Fruit fly (Drosophila melanogaster) whole organism, adult: ENCODE data around the gene Ocho.

ENCODE experiments used
- CG11617 ChIP-seq: fragments of 200-800 bp; sonication (Bioruptor generic); optimal IDR thresholded peaks from 2 replicates; lab custom pipeline; 2017; ENCODE audit warnings: mild to moderate bottlenecking, missing biosample characterization, missing genetic modification reagents, missing genetic modification characterization
- CG12768 ChIP-seq: fragments of 200-800 bp; sonication (Bioruptor generic); optimal IDR thresholded peaks from 2 replicates; lab custom pipeline; 2017; ENCODE audit warnings: missing biosample characterization, missing genetic modification characterization, mild to moderate bottlenecking, moderate library complexity, missing genetic modification reagents
- CG14711 ChIP-seq: fragments of 200-800 bp; sonication (Bioruptor generic); optimal IDR thresholded peaks from 2 replicates; lab custom pipeline; 2018; ENCODE audit warnings: missing biosample characterization, mild to moderate bottlenecking, missing genetic modification characterization, moderate library complexity
- CG1620 ChIP-seq: fragments of 200-800 bp; sonication (Bioruptor generic); optimal IDR thresholded peaks from 2 replicates; lab custom pipeline; 2016; ENCODE audit warnings: missing biosample characterization, missing genetic modification characterization
- CG33017 ChIP-seq: fragments of 200-800 bp; sonication (Bioruptor generic); optimal IDR thresholded peaks from 2 replicates; lab custom pipeline; 2018; ENCODE audit warnings: missing biosample characterization, mild to moderate bottlenecking, missing genetic modification characterization, moderate library complexity
- CG5204 ChIP-seq: fragments of 200-800 bp; sonication (Bioruptor generic); optimal IDR thresholded peaks from 2 replicates; lab custom pipeline; 2016; ENCODE audit warnings: missing biosample characterization, missing genetic modification characterization
- CG7045 ChIP-seq: fragments of 200-800 bp; sonication (Bioruptor generic); optimal IDR thresholded peaks from 2 replicates; lab custom pipeline; 2017; ENCODE audit warnings: missing biosample characterization, mild to moderate bottlenecking, missing genetic modification characterization
- CG7101 ChIP-seq: fragments of 200-800 bp; sonication (Bioruptor generic); optimal IDR thresholded peaks from 2 replicates; lab custom pipeline; 2018; ENCODE audit warnings: missing biosample characterization, mild to moderate bottlenecking, missing genetic modification characterization, moderate library complexity
- Clk ChIP-seq: fragments of 200-800 bp; sonication (Bioruptor generic); optimal IDR thresholded peaks from 2 replicates; lab custom pipeline; 2017; ENCODE audit warnings: missing biosample characterization, missing genetic modification characterization
- Crg-1 ChIP-seq: fragments of 200-800 bp; sonication (Bioruptor generic); optimal IDR thresholded peaks from 2 replicates; lab custom pipeline; 2016; ENCODE audit warnings: missing biosample characterization, missing genetic modification characterization
- Hr96 ChIP-seq: fragments of 200-800 bp; sonication (Bioruptor generic); optimal IDR thresholded peaks from 2 replicates; lab custom pipeline; 2016; ENCODE audit warnings: missing biosample characterization, missing genetic modification characterization
- Mnt ChIP-seq: fragments of 200-800 bp; sonication (Bioruptor generic); optimal IDR thresholded peaks from 2 replicates; lab custom pipeline; 2016; ENCODE audit warnings: missing biosample characterization, mild to moderate bottlenecking, missing genetic modification characterization
- bab1 ChIP-seq: fragments of 200-800 bp; sonication (Bioruptor generic); optimal IDR thresholded peaks from 3 replicates; lab custom pipeline; 2019; ENCODE audit warnings: missing biosample characterization, mild to moderate bottlenecking, missing genetic modification characterization, moderate library complexity
- cic ChIP-seq: fragments of 200-800 bp; sonication (Bioruptor generic); optimal IDR thresholded peaks from 2 replicates; lab custom pipeline; 2017; ENCODE audit warnings: missing biosample characterization, mild to moderate bottlenecking, missing genetic modification characterization, moderate library complexity
- cnc ChIP-seq, 2 experiments: fragments of >200 bp; optimal IDR thresholded peaks; 2 replicates each; lab custom pipeline; 2017
- kay ChIP-seq: fragments of 200-800 bp; sonication (Bioruptor generic); peaks from one replicate; lab custom pipeline; 2016; ENCODE audit warnings: missing biosample characterization, missing genetic modification characterization, borderline replicate concordance
- ovo ChIP-seq: fragments of 200-800 bp; sonication (Bioruptor generic); optimal IDR thresholded peaks from 2 replicates; lab custom pipeline; 2016; ENCODE audit warnings: missing biosample characterization, missing genetic modification characterization
- pad ChIP-seq: fragments of 200-800 bp; sonication (Bioruptor generic); optimal IDR thresholded peaks from 3 replicates; lab custom pipeline; 2017; ENCODE audit warnings: missing biosample characterization, missing genetic modification characterization, mild to moderate bottlenecking, moderate library complexity, missing genetic modification reagents
- tj ChIP-seq: fragments of 200-800 bp; sonication (Bioruptor generic); optimal IDR thresholded peaks from 3 replicates; lab custom pipeline; 2017; ENCODE audit warnings: missing biosample characterization, mild to moderate bottlenecking, missing genetic modification characterization, moderate library complexity
- toe ChIP-seq: fragments of 200-800 bp; sonication (Bioruptor generic); optimal IDR thresholded peaks from 2 replicates; lab custom pipeline; 2016; ENCODE audit warnings: missing biosample characterization, missing genetic modification characterization

Gene Ocho

dm6 chr3L:15005085-15005484 lies 30.4 kb downstream of the Ocho start:
- TF ChIP-seq CG33017 (tag; lab: Kevin White, UChicago) (no peak), CG11617 (no peak), Hr96 (no peak), toe (GFP tag; lab: Kevin White, UChicago) (no peak), CG1620 (GFP tag; lab: Kevin White, UChicago) (no peak), CG12768 (no peak), bab1 (GFP tag; lab: Kevin White, UChicago) (no peak), CG7045 (no peak), ovo (GFP tag; lab: Kevin White, UChicago) (no peak), CG7101 (no peak), kay (GFP tag; lab: Kevin White, UChicago) (no peak), cnc (optimal IDR thresholded peaks at IDR 0.05; lab: Kevin White, UChicago) (no peak), cic (GFP tag; lab: Kevin White, UChicago) (no peak), Crg-1 (GFP tag; lab: Kevin White, UChicago) (no peak), Clk (GFP tag; lab: Kevin White, UChicago) (no peak)

dm6 chr3L:15005774-15006173 lies 31.1 kb downstream of the Ocho start:
- TF ChIP-seq bab1 (GFP tag; lab: Kevin White, UChicago) = no peak
- TF ChIP-seq Hr96 = no peak
- TF ChIP-seq ovo (GFP tag; lab: Kevin White, UChicago) = no peak
- no peak for TF ChIP-seq pad (GFP tag; lab: Kevin White, UChicago)
- TF ChIP-seq cic (GFP tag; lab: Kevin White, UChicago) = no peak
- no peak for TF ChIP-seq toe (GFP tag; lab: Kevin White, UChicago)
- TF ChIP-seq CG5204 = no peak
- no peak for TF ChIP-seq CG7101
- TF ChIP-seq CG12768 = no peak
- no peak for TF ChIP-seq Clk (GFP tag; lab: Kevin White, UChicago)
- no peak for TF ChIP-seq Mnt (GFP tag; lab: Kevin White, UChicago)
- TF ChIP-seq CG7045 = no peak
- no peak for TF ChIP-seq kay (GFP tag; lab: Kevin White, UChicago)

dm6 chr3L:15006825-15007224 lies 32.2 kb downstream of the Ocho start:
- no peak for TF ChIP-seq tj (GFP tag; lab: Kevin White, UChicago)
- no peak for TF ChIP-seq Clk (GFP tag; lab: Kevin White, UChicago)
- TF ChIP-seq CG11617 = no peak

dm6 chr3L:15007271-15007948 lies 32.8 kb downstream of the Ocho start:
- TF ChIP-seq Crg-1 (GFP tag; lab: Kevin White, UChicago) (no peak), Mnt (GFP tag; lab: Kevin White, UChicago) (no peak), kay (GFP tag; lab: Kevin White, UChicago) (no peak), Clk (GFP tag; lab: Kevin White, UChicago) (no peak), CG7101 (no peak), CG14711 (tag; lab: Kevin White, UChicago) (no peak), CG5204 (no peak), CG1620 (GFP tag; lab: Kevin White, UChicago) (no peak), CG33017 (tag; lab: Kevin White, UChicago) (no peak), Hr96 (no peak), tj (GFP tag; lab: Kevin White, UChicago) (no peak), CG7045 (no peak), ovo (GFP tag; lab: Kevin White, UChicago) (no peak), pad (GFP tag; lab: Kevin White, UChicago) (no peak), toe (GFP tag; lab: Kevin White, UChicago) (no peak), cnc (optimal IDR thresholded peaks at IDR 0.05; lab: Kevin White, UChicago) (no peak)

- TF ChIP-seq CG5204 = no peak
- TF ChIP-seq CG14711 (tag; lab: Kevin White, UChicago) = no peak
- TF ChIP-seq Clk (GFP tag; lab: Kevin White, UChicago) = no peak
- TF ChIP-seq CG11617 = no peak
- TF ChIP-seq cic (GFP tag; lab: Kevin White, UChicago) = no peak
- TF ChIP-seq CG33017 (tag; lab: Kevin White, UChicago) = no peak
Measured at dm6 chr3L:15009681-15010080, 35.0 kb downstream of the Ocho start.

- TF ChIP-seq CG12768 = no peak
- TF ChIP-seq CG33017 (tag; lab: Kevin White, UChicago) = no peak
- TF ChIP-seq toe (GFP tag; lab: Kevin White, UChicago) = no peak
- no peak for TF ChIP-seq ovo (GFP tag; lab: Kevin White, UChicago)
- no peak for TF ChIP-seq CG7045
- no peak for TF ChIP-seq Hr96
- no peak for TF ChIP-seq tj (GFP tag; lab: Kevin White, UChicago)
- no peak for TF ChIP-seq Clk (GFP tag; lab: Kevin White, UChicago)
- TF ChIP-seq CG5204 = no peak
- no peak for TF ChIP-seq CG1620 (GFP tag; lab: Kevin White, UChicago)
- TF ChIP-seq Mnt (GFP tag; lab: Kevin White, UChicago) = no peak
- TF ChIP-seq bab1 (GFP tag; lab: Kevin White, UChicago) = no peak
- TF ChIP-seq CG11617 = no peak
- no peak for TF ChIP-seq CG14711 (tag; lab: Kevin White, UChicago)
- TF ChIP-seq Crg-1 (GFP tag; lab: Kevin White, UChicago) = no peak
- TF ChIP-seq pad (GFP tag; lab: Kevin White, UChicago) = no peak
- TF ChIP-seq CG7101 = no peak
- TF ChIP-seq cic (GFP tag; lab: Kevin White, UChicago) = no peak
Measured at dm6 chr3L:15010601-15011000, 36.0 kb downstream of the Ocho start.
